Fruit fly (Drosophila melanogaster): ENCODE results near the gene CG43074.

The CG43074 gene

dm6 chr3L:3435531-3436309 lies 48.7 kb downstream of the CG43074 start:
- TF ChIP-seq Dfd (GFP tag; optimal IDR thresholded peaks at IDR 0.05) (no peak), foxo (GFP tag; optimal IDR thresholded peaks at IDR 0.05) (no peak), psq (GFP tag; optimal IDR thresholded peaks at IDR 0.05) (no peak), OdsH (GFP tag; optimal IDR thresholded peaks at IDR 0.05) (no peak), GATAd (GFP tag; optimal IDR thresholded peaks at IDR 0.05) (no peak), rgr (GFP tag; optimal IDR thresholded peaks at IDR 0.05) (no peak), Myc (optimal IDR thresholded peaks at IDR 0.05) (no peak), N (GFP tag; optimal IDR thresholded peaks at IDR 0.05) (no peak), Mio (GFP tag; optimal IDR thresholded peaks at IDR 0.05) (no peak), Vsx2 (GFP tag; optimal IDR thresholded peaks at IDR 0.05; ENCODE audit: partially characterized antibody) (no peak), ey (GFP tag; optimal IDR thresholded peaks at IDR 0.05) (no peak), HLH106 (tag; optimal IDR thresholded peaks at IDR 0.05) (no peak), fru (GFP tag; optimal IDR thresholded peaks at IDR 0.05) (no peak), sv (GFP tag; optimal IDR thresholded peaks at IDR 0.05) (no peak), Rel (GFP tag; optimal IDR thresholded peaks at IDR 0.05) (no peak), Rel (tag; optimal IDR thresholded peaks at IDR 0.05) (peak; percentile 96), brk (GFP tag; optimal IDR thresholded peaks at IDR 0.05) (no peak), CrebA (GFP tag; optimal IDR thresholded peaks at IDR 0.05; ENCODE audit: borderline replicate concordance) (peak; percentile 85), br (GFP tag; optimal IDR thresholded peaks at IDR 0.05) (no peak), usp (GFP tag; optimal IDR thresholded peaks at IDR 0.05) (no peak), sage (GFP tag; optimal IDR thresholded peaks at IDR 0.05) (no peak), dl (GFP tag; optimal IDR thresholded peaks at IDR 0.05; ENCODE audit: insufficient read depth in 1 of 2, partially characterized antibody in 2 of 2) (peak in 1 of 2 experiments; percentile 14), CG32264 (GFP tag; optimal IDR thresholded peaks at IDR 0.05) (no peak), Hr83 (GFP tag; optimal IDR thresholded peaks at IDR 0.05; ENCODE audit: poor library complexity, severe bottlenecking) (no peak), woc (GFP tag; optimal IDR thresholded peaks at IDR 0.05) (no peak), jim (GFP tag; optimal IDR thresholded peaks at IDR 0.05) (no peak), Sp1 (GFP tag; optimal IDR thresholded peaks at IDR 0.05) (no peak), Hr78 (GFP tag; optimal IDR thresholded peaks at IDR 0.05) (no peak), Dif (GFP tag; optimal IDR thresholded peaks at IDR 0.05; ENCODE audit: partially characterized antibody) (no peak), dmrt93B (GFP tag; optimal IDR thresholded peaks at IDR 0.05) (no peak), tai (GFP tag; optimal IDR thresholded peaks at IDR 0.05) (no peak), Hnf4 (GFP tag; optimal IDR thresholded peaks at IDR 0.05) (no peak), h (GFP tag; optimal IDR thresholded peaks at IDR 0.05) (peak; percentile 36), lola (GFP tag; optimal IDR thresholded peaks at IDR 0.05) (no peak), dsf (GFP tag; optimal IDR thresholded peaks at IDR 0.05; ENCODE audit: borderline replicate concordance) (no peak), CG9705 (GFP tag; optimal IDR thresholded peaks at IDR 0.05) (no peak)

- no peak for TF ChIP-seq Jra (GFP tag; optimal IDR thresholded peaks at IDR 0.05)
- no peak for TF ChIP-seq Myc (optimal IDR thresholded peaks at IDR 0.05)
- no peak for TF ChIP-seq lola (GFP tag; optimal IDR thresholded peaks at IDR 0.05)
- no peak for TF ChIP-seq Dif (GFP tag; optimal IDR thresholded peaks at IDR 0.05; ENCODE audit: partially characterized antibody)
- TF ChIP-seq CrebA (GFP tag; optimal IDR thresholded peaks at IDR 0.05; ENCODE audit: borderline replicate concordance): no peak
- TF ChIP-seq sage (GFP tag; optimal IDR thresholded peaks at IDR 0.05): no peak
- TF ChIP-seq usp (GFP tag; optimal IDR thresholded peaks at IDR 0.05): no peak
- no peak for TF ChIP-seq Hr78 (GFP tag; optimal IDR thresholded peaks at IDR 0.05)
Measured at dm6 chr3L:3434882-3435281, 49.6 kb downstream of the CG43074 start.

DNA sequence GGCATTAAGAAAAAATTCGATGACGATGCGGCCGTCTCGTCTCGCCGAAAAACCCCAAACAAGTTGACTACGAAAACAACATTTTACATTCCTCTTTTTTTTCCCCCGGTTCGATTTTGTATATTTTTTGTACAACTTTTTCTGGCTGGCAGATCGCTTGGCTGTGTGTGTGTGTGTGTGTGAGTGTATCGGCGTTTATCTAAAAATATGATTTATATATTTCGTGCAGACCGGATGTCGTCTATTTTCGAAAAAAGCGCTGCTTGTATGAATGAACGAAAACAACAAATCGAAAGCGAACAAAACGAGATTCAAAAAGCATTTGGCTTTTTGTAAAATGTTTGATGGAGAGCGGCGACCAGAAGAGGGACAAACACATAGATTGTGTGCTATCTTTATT lies 50.5 kb downstream of the CG43074 start:
- TF ChIP-seq CG9705 (GFP tag; optimal IDR thresholded peaks at IDR 0.05) (no peak), dl (GFP tag; optimal IDR thresholded peaks at IDR 0.05; ENCODE audit: insufficient read depth in 1 of 2, partially characterized antibody in 2 of 2) (no peak), Dfd (GFP tag; optimal IDR thresholded peaks at IDR 0.05) (peak; percentile 56), HLH106 (tag; optimal IDR thresholded peaks at IDR 0.05) (no peak), dsf (GFP tag; optimal IDR thresholded peaks at IDR 0.05; ENCODE audit: borderline replicate concordance) (no peak), CG32264 (GFP tag; optimal IDR thresholded peaks at IDR 0.05) (no peak), tai (GFP tag; optimal IDR thresholded peaks at IDR 0.05) (no peak), woc (GFP tag; optimal IDR thresholded peaks at IDR 0.05) (no peak), usp (GFP tag; optimal IDR thresholded peaks at IDR 0.05) (no peak)

Measured in whole organism, wandering third instar larva.